Fruit fly (Drosophila melanogaster): ENCODE measurements around the gene Ucp4C.

The Ucp4C gene

dm6 chr2L:5999247-5999646 lies 30.9 kb downstream of the Ucp4C start, which contains the start of gene Kdm5 (continued):
- TF ChIP-seq CG4360 (GFP tag; IDR thresholded peaks at IDR 0.05) (no peak), stc (GFP tag; IDR thresholded peaks at IDR 0.05) (no peak), CG30020 (tag; optimal IDR thresholded peaks at IDR 0.05) (peak; percentile 1), CG30431 (GFP tag; optimal IDR thresholded peaks at IDR 0.05) (no peak), Aef1 (GFP tag; IDR thresholded peaks at IDR 0.05) (no peak), NC2α (GFP tag; optimal IDR thresholded peaks at IDR 0.05) (no peak), nerfin-2 (GFP tag; IDR thresholded peaks at IDR 0.05; ENCODE audit: partially characterized antibody) (no peak), CG18011 (GFP tag; optimal IDR thresholded peaks at IDR 0.05) (no peak), CG13775 (GFP tag; optimal IDR thresholded peaks at IDR 0.05) (no peak), yki (optimal IDR thresholded peaks at IDR 0.05) (no peak), toy (GFP tag; IDR thresholded peaks at IDR 0.05) (no peak), cad (GFP tag; optimal IDR thresholded peaks at IDR 0.05) (no peak), pan (optimal IDR thresholded peaks at IDR 0.05) (no peak), pan (GFP tag; optimal IDR thresholded peaks at IDR 0.05 in 1 of 2, IDR thresholded peaks at IDR 0.05 in 1 of 2) (peak in 1 of 2 experiments; percentile 49), danr (GFP tag; IDR thresholded peaks at IDR 0.05) (peak; percentile 29; the same call in 1 of the 2 replicates), CG12299 (tag; optimal IDR thresholded peaks at IDR 0.05) (no peak), fd96Cb (tag; optimal IDR thresholded peaks at IDR 0.05) (no peak), CG4820 (GFP tag; optimal IDR thresholded peaks at IDR 0.05) (no peak), CG43689 (GFP tag; IDR thresholded peaks at IDR 0.05) (no peak), zfh1 (GFP tag; IDR thresholded peaks at IDR 0.05) (peak; percentile 73), dimm (GFP tag; IDR thresholded peaks at IDR 0.05) (no peak), CG5245 (GFP tag; optimal IDR thresholded peaks at IDR 0.05) (no peak), CG6765 (GFP tag; optimal IDR thresholded peaks at IDR 0.05) (peak; percentile 55), lab (GFP tag; optimal IDR thresholded peaks at IDR 0.05) (peak; percentile 64), Bgb (GFP tag; IDR thresholded peaks at IDR 0.05; ENCODE audit: partially characterized antibody) (peak; percentile 32; the same call in 1 of the 2 replicates), ftz-f1 (GFP tag; optimal IDR thresholded peaks at IDR 0.05) (peak; percentile 88), CG10274 (GFP tag; optimal IDR thresholded peaks at IDR 0.05) (peak; percentile 65), CG18599 (GFP tag; optimal IDR thresholded peaks at IDR 0.05) (peak; percentile 25), MTF-1 (GFP tag; optimal IDR thresholded peaks at IDR 0.05; ENCODE audit: borderline replicate concordance) (peak; percentile 30), H15 (GFP tag; IDR thresholded peaks at IDR 0.05) (no peak), mld (GFP tag; IDR thresholded peaks at IDR 0.05; ENCODE audit: partially characterized antibody) (no peak), dpn (GFP tag; optimal IDR thresholded peaks at IDR 0.05) (peak in 1 of 2 experiments; percentile 39), CG6854 (GFP tag; optimal IDR thresholded peaks at IDR 0.05) (no peak), h (optimal IDR thresholded peaks at IDR 0.05) (no peak), CG2678 (tag; optimal IDR thresholded peaks at IDR 0.05) (no peak), MBD-R2 (GFP tag; IDR thresholded peaks at IDR 0.05) (peak; percentile 67), fd64A (GFP tag; optimal IDR thresholded peaks at IDR 0.05) (no peak), Atf3 (GFP tag; optimal IDR thresholded peaks at IDR 0.05) (no peak), Hand (GFP tag; optimal IDR thresholded peaks at IDR 0.05) (no peak), CG31441 (GFP tag; IDR thresholded peaks at IDR 0.05) (no peak), CG15269 (tag; optimal IDR thresholded peaks at IDR 0.05) (no peak), CG9215 (GFP tag; IDR thresholded peaks at IDR 0.05) (no peak), CG10321 (GFP tag; IDR thresholded peaks at IDR 0.05) (no peak), Camta (GFP tag; optimal IDR thresholded peaks at IDR 0.05) (no peak), crol (GFP tag; IDR thresholded peaks at IDR 0.05) (peak; percentile 48; the same call in 1 of the 2 replicates), sens-2 (GFP tag; IDR thresholded peaks at IDR 0.05) (no peak), CG13123 (GFP tag; optimal IDR thresholded peaks at IDR 0.05) (no peak), al (GFP tag; IDR thresholded peaks at IDR 0.05) (no peak), CG11696 (GFP tag; IDR thresholded peaks at IDR 0.05) (no peak), Ravus (GFP tag; IDR thresholded peaks at IDR 0.05) (no peak), dmrt11E (tag; optimal IDR thresholded peaks at IDR 0.05) (no peak), CG13296 (GFP tag; optimal IDR thresholded peaks at IDR 0.05) (no peak), wek (GFP tag; optimal IDR thresholded peaks at IDR 0.05) (no peak)
